Fruit fly (Drosophila melanogaster) whole organism, embryonic: ENCODE results near the gene eIF4A.

ENCODE experiments used
- ATbp ChIP-seq: fragments of 200-800 bp; sonication (Bioruptor generic); optimal IDR thresholded peaks from 2 replicates; lab custom pipeline; 2017; ENCODE audit warnings: missing biosample characterization, mild to moderate bottlenecking, missing genetic modification characterization, missing genetic modification reagents
- Abd-B ChIP-seq: fragments of 200-800 bp; sonication (Bioruptor generic); optimal IDR thresholded peaks from 2 replicates; lab custom pipeline; 2018; ENCODE audit warnings: missing biosample characterization, mild to moderate bottlenecking, missing genetic modification characterization, moderate library complexity
- Adf1 ChIP-seq: fragments of 200-800 bp; sonication (Bioruptor generic); IDR thresholded peaks from 2 replicates; pipeline ENCODE4 v1.3.6; 2022; ENCODE audit warnings: missing biosample characterization, missing genetic modification characterization
- Aef1 ChIP-seq: fragments of 200-800 bp; sonication (Bioruptor generic); IDR thresholded peaks from 3 replicates; pipeline ENCODE4 v1.3.6; 2022; ENCODE audit warnings: missing biosample characterization, missing genetic modification characterization
- Atf-2 ChIP-seq: fragments of 200-800 bp; sonication (Bioruptor generic); optimal IDR thresholded peaks from 2 replicates; lab custom pipeline; 2016; ENCODE audit warnings: missing biosample characterization, missing genetic modification characterization
- Bdp1 ChIP-seq: fragments of 200-800 bp; sonication (Bioruptor generic); optimal IDR thresholded peaks from 3 replicates; lab custom pipeline; 2016; ENCODE audit warnings: missing biosample characterization, missing genetic modification characterization
- CG10321 ChIP-seq: fragments of 200-800 bp; sonication (Bioruptor generic); IDR thresholded peaks from 2 replicates; pipeline ENCODE4 v1.3.6; 2022; ENCODE audit warnings: missing biosample characterization, missing genetic modification characterization
- CG11398 ChIP-seq: fragments of 200-800 bp; sonication (Bioruptor generic); optimal IDR thresholded peaks from 2 replicates; lab custom pipeline; 2016; ENCODE audit warnings: missing biosample characterization, missing genetic modification characterization
- CG11456 ChIP-seq: fragments of 200-800 bp; sonication (Bioruptor generic); IDR thresholded peaks from 3 replicates; pipeline ENCODE4 v1.3.6; 2022; ENCODE audit warnings: missing biosample characterization, missing genetic modification characterization
- CG1233 ChIP-seq: fragments of 200-800 bp; sonication (Bioruptor generic); optimal IDR thresholded peaks from 4 replicates; lab custom pipeline; 2018; ENCODE audit warnings: missing biosample characterization, mild to moderate bottlenecking, missing genetic modification characterization
- CG12942 ChIP-seq: fragments of 200-800 bp; sonication (Bioruptor generic); optimal IDR thresholded peaks from 3 replicates; lab custom pipeline; 2016; ENCODE audit warnings: missing biosample characterization, missing genetic modification characterization
- CG15514 ChIP-seq: fragments of 200-800 bp; sonication (Bioruptor generic); optimal IDR thresholded peaks from 3 replicates; lab custom pipeline; 2017; ENCODE audit warnings: missing biosample characterization, missing genetic modification characterization, mild to moderate bottlenecking, moderate library complexity, missing genetic modification reagents
- CG1647 ChIP-seq: fragments of 200-800 bp; sonication (Bioruptor generic); optimal IDR thresholded peaks from 3 replicates; lab custom pipeline; 2016; ENCODE audit warnings: missing biosample characterization, missing genetic modification characterization
- CG16815 ChIP-seq: fragments of 200-800 bp; sonication (Bioruptor generic); optimal IDR thresholded peaks from 3 replicates; lab custom pipeline; 2017; ENCODE audit warnings: missing biosample characterization, mild to moderate bottlenecking, missing genetic modification characterization
- CG17385 ChIP-seq: fragments of 200-800 bp; sonication (Bioruptor generic); optimal IDR thresholded peaks from 3 replicates; lab custom pipeline; 2018; ENCODE audit warnings: missing biosample characterization, mild to moderate bottlenecking, missing genetic modification characterization
- CG31388 ChIP-seq: fragments of 200-800 bp; sonication (Bioruptor generic); optimal IDR thresholded peaks from 2 replicates; lab custom pipeline; 2016; ENCODE audit warnings: missing biosample characterization, missing genetic modification characterization
- CG3407 ChIP-seq: fragments of 200-800 bp; sonication (Bioruptor generic); optimal IDR thresholded peaks from 2 replicates; lab custom pipeline; 2018; ENCODE audit warnings: missing biosample characterization, mild to moderate bottlenecking, missing genetic modification characterization
- CG42726 ChIP-seq: fragments of 200-800 bp; sonication (Bioruptor generic); IDR thresholded peaks from 2 replicates; pipeline ENCODE4 v1.3.6; 2022; ENCODE audit warnings: missing biosample characterization, missing genetic modification characterization; ENCODE audit not compliant: partially characterized antibody
- CG4360 ChIP-seq: fragments of 200-800 bp; sonication (Bioruptor generic); IDR thresholded peaks from 2 replicates; pipeline ENCODE4 v1.3.6; 2022; ENCODE audit warnings: missing biosample characterization, missing genetic modification characterization
- CG4404 ChIP-seq: fragments of 200-800 bp; sonication (Bioruptor generic); IDR thresholded peaks from 2 replicates; pipeline ENCODE4 v1.3.6; 2022; ENCODE audit warnings: missing biosample characterization, missing genetic modification characterization
- CG6813 ChIP-seq: fragments of 200-800 bp; sonication (Bioruptor generic); optimal IDR thresholded peaks from 2 replicates; lab custom pipeline; 2017; ENCODE audit warnings: missing biosample characterization, missing genetic modification characterization, mild to moderate bottlenecking, moderate library complexity, missing genetic modification reagents
- CG6854 ChIP-seq: fragments of 200-800 bp; sonication (Bioruptor generic); optimal IDR thresholded peaks from 3 replicates; lab custom pipeline; 2017; ENCODE audit warnings: missing biosample characterization, mild to moderate bottlenecking, missing genetic modification characterization
- CG7271 ChIP-seq: fragments of 200-800 bp; sonication (Bioruptor generic); optimal IDR thresholded peaks from 2 replicates; lab custom pipeline; 2018; ENCODE audit warnings: missing biosample characterization, mild to moderate bottlenecking, missing genetic modification characterization, moderate library complexity
- CG7786 ChIP-seq: fragments of 200-800 bp; sonication (Bioruptor generic); optimal IDR thresholded peaks from 2 replicates; lab custom pipeline; 2016; ENCODE audit warnings: missing biosample characterization, missing genetic modification characterization
- CG7839 ChIP-seq: fragments of 200-800 bp; sonication (Bioruptor generic); optimal IDR thresholded peaks from 3 replicates; lab custom pipeline; 2018; ENCODE audit warnings: missing biosample characterization, mild to moderate bottlenecking, missing genetic modification characterization, moderate library complexity
- CG8359 ChIP-seq: fragments of 200-800 bp; sonication (Bioruptor generic); optimal IDR thresholded peaks from 2 replicates; lab custom pipeline; 2017; ENCODE audit warnings: missing biosample characterization, mild to moderate bottlenecking, missing genetic modification characterization, borderline replicate concordance
- CoRest ChIP-seq: fragments of 200-800 bp; sonication (Bioruptor generic); optimal IDR thresholded peaks from 3 replicates; lab custom pipeline; 2018; ENCODE audit warnings: missing biosample characterization, mild to moderate bottlenecking, missing genetic modification characterization, moderate library complexity
- Deaf1 ChIP-seq: fragments of 200-800 bp; optimal IDR thresholded peaks from 3 replicates; lab custom pipeline; 2019; ENCODE audit warnings: missing biosample characterization, mild to moderate bottlenecking, missing genetic modification characterization, moderate library complexity
- Doc2 ChIP-seq: fragments of 200-800 bp; sonication (Bioruptor generic); IDR thresholded peaks from 2 replicates; pipeline ENCODE4 v1.3.6; 2022; ENCODE audit warnings: missing biosample characterization, missing genetic modification characterization
- ERR ChIP-seq: fragments of 200-800 bp; sonication (Bioruptor generic); optimal IDR thresholded peaks from 2 replicates; lab custom pipeline; 2016; ENCODE audit warnings: missing biosample characterization, missing genetic modification characterization
- HLH3B ChIP-seq: fragments of 200-800 bp; sonication (Bioruptor generic); IDR thresholded peaks from 2 replicates; pipeline ENCODE4 v1.3.6; 2022; ENCODE audit warnings: missing biosample characterization, missing genetic modification characterization
- Hmx ChIP-seq: fragments of 200-800 bp; sonication (Bioruptor generic); optimal IDR thresholded peaks from 2 replicates; lab custom pipeline; 2016; ENCODE audit warnings: missing biosample characterization, missing genetic modification characterization
- Nf-YA ChIP-seq: fragments of 200-800 bp; sonication (Bioruptor generic); IDR thresholded peaks from 2 replicates; pipeline ENCODE4 v1.3.6; 2022; ENCODE audit warnings: missing biosample characterization, missing genetic modification characterization
- Poxn ChIP-seq: fragments of 200-800 bp; sonication (Bioruptor generic); IDR thresholded peaks from 2 replicates; pipeline ENCODE4 v1.3.6; 2022; ENCODE audit warnings: missing biosample characterization, missing genetic modification characterization
- Rfx ChIP-seq: fragments of 200-800 bp; sonication (Bioruptor generic); IDR thresholded peaks from 2 replicates; pipeline ENCODE4 v1.3.6; 2022; ENCODE audit warnings: missing biosample characterization, missing genetic modification characterization
- Side ChIP-seq: fragments of 200-800 bp; sonication (Bioruptor generic); optimal IDR thresholded peaks from 2 replicates; lab custom pipeline; 2016; ENCODE audit warnings: missing biosample characterization, missing genetic modification characterization
- TFAM ChIP-seq: fragments of 200-800 bp; sonication (Bioruptor generic); optimal IDR thresholded peaks from 2 replicates; lab custom pipeline; 2017; ENCODE audit warnings: missing biosample characterization, missing genetic modification characterization, inconsistent platforms
- abd-A ChIP-seq: fragments of 200-800 bp; sonication (Bioruptor generic); optimal IDR thresholded peaks from 3 replicates; lab custom pipeline; 2019; ENCODE audit warnings: missing biosample characterization, mild to moderate bottlenecking, missing genetic modification characterization, moderate library complexity
- ac ChIP-seq: fragments of 200-800 bp; sonication (Bioruptor generic); optimal IDR thresholded peaks from 3 replicates; lab custom pipeline; 2017; ENCODE audit warnings: missing biosample characterization, mild to moderate bottlenecking, missing genetic modification characterization
- cwo ChIP-seq: fragments of 200-800 bp; sonication (Bioruptor generic); optimal IDR thresholded peaks from 3 replicates; lab custom pipeline; 2017; ENCODE audit warnings: missing biosample characterization, missing genetic modification characterization, mild to moderate bottlenecking, moderate library complexity, missing genetic modification reagents
- en ChIP-seq: fragments of 200-800 bp; sonication (Bioruptor generic); optimal IDR thresholded peaks from 2 replicates; lab custom pipeline; 2016; ENCODE audit warnings: missing biosample characterization, missing genetic modification characterization
- ftz-f1 ChIP-seq: fragments of 200-800 bp; sonication (Bioruptor generic); optimal IDR thresholded peaks from 2 replicates; lab custom pipeline; 2016; ENCODE audit warnings: missing biosample characterization, missing genetic modification characterization
- jumu ChIP-seq: fragments of 200-800 bp; sonication (Bioruptor generic); optimal IDR thresholded peaks from 3 replicates; lab custom pipeline; 2016; ENCODE audit warnings: missing biosample characterization, missing genetic modification characterization
- kah ChIP-seq: fragments of 200-800 bp; sonication (Bioruptor generic); optimal IDR thresholded peaks from 2 replicates; lab custom pipeline; 2018; ENCODE audit warnings: missing biosample characterization, mild to moderate bottlenecking, missing genetic modification characterization
- lola ChIP-seq, 3 experiments: fragments of >200 bp in 2 of 3; fragments of 200-800 bp in 1 of 3; sonication (Bioruptor generic) in 1 of 3; optimal IDR thresholded peaks; 2 replicates each; lab custom pipeline; 2017 to 2019; ENCODE audit warnings: missing biosample characterization in 3 of 3, missing genetic modification characterization in 3 of 3, mild to moderate bottlenecking in 1 of 3, moderate library complexity in 1 of 3
- nau ChIP-seq: fragments of 200-800 bp; sonication (Bioruptor generic); optimal IDR thresholded peaks from 3 replicates; lab custom pipeline; 2017; ENCODE audit warnings: missing biosample characterization, mild to moderate bottlenecking, missing genetic modification characterization, missing genetic modification reagents
- oc ChIP-seq: fragments of 200-800 bp; sonication (Bioruptor generic); optimal IDR thresholded peaks from 2 replicates; lab custom pipeline; 2018; ENCODE audit warnings: missing biosample characterization, mild to moderate bottlenecking, missing genetic modification characterization, moderate library complexity
- rib ChIP-seq: fragments of 200-800 bp; sonication (Bioruptor generic); IDR thresholded peaks from 2 replicates; pipeline ENCODE4 v1.3.6; 2022; ENCODE audit warnings: missing biosample characterization, missing genetic modification characterization
- sens ChIP-seq: fragments of 200-800 bp; sonication (Bioruptor generic); peaks from one replicate; lab custom pipeline; 2016; ENCODE audit warnings: missing biosample characterization, missing genetic modification characterization
- slp2 ChIP-seq: fragments of 200-800 bp; sonication (Bioruptor generic); optimal IDR thresholded peaks from 2 replicates; lab custom pipeline; 2016; ENCODE audit warnings: missing biosample characterization, missing genetic modification characterization
- tap ChIP-seq: fragments of 200-800 bp; optimal IDR thresholded peaks from 3 replicates; lab custom pipeline; 2019; ENCODE audit warnings: missing biosample characterization, mild to moderate bottlenecking, missing genetic modification characterization, moderate library complexity

Gene eIF4A

DNA sequence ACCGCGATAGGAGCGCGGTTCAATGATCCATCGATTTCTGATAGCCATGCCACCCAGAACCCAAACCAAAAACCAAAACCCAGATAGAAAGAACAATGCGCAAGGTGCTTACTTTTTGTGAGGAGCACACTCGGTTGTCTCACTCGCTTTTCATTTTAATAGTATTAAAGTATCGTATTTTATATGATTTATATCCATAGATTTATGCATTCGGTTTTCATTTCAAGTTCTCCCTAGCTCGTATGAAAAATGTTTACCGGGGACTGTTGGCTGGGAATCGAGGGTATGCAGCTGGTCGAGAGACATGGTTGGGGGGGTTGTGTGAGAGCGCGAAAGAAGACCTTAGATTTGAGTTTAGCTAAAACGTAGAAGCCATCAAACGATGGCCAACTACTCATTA lies 9.6 kb upstream of the eIF4A start (continued):
- TF ChIP-seq CG15514 = peak; percentile 2
- no peak for TF ChIP-seq CG4404 (GFP tag; lab: Robert Waterston, UW)
- no peak for TF ChIP-seq Poxn (GFP tag; lab: Robert Waterston, UW)
- no peak for TF ChIP-seq kah (GFP tag; lab: Kevin White, UChicago)
- TF ChIP-seq CG6813 = no peak
- TF ChIP-seq nau (GFP tag; lab: Kevin White, UChicago) = no peak
- no peak for TF ChIP-seq ac (GFP tag; lab: Kevin White, UChicago)
- peak; percentile 27 for TF ChIP-seq Abd-B (GFP tag; lab: Kevin White, UChicago)
- no peak; the same call in 1 of the 2 replicates for TF ChIP-seq Doc2 (GFP tag; lab: Robert Waterston, UW)
- peak; percentile 9 for TF ChIP-seq CG1233 (GFP tag; lab: Kevin White, UChicago)
- no peak for TF ChIP-seq tap (tag; lab: Kevin White, UChicago)
- no peak for TF ChIP-seq CG11398
- peak in 1 of 3 experiments; percentile 6 for TF ChIP-seq lola (GFP tag; optimal IDR thresholded peaks at IDR 0.05; lab: Kevin White, UChicago)
- TF ChIP-seq Aef1 (GFP tag; lab: Robert Waterston, UW) = 0 out of 3 replicates have a peak, but pooled peaks have one; percentile 17
- no peak for TF ChIP-seq ERR
- no peak for TF ChIP-seq CG6854 (GFP tag; lab: Kevin White, UChicago)
- no peak for TF ChIP-seq CoRest
- TF ChIP-seq CG12942 (GFP tag; lab: Kevin White, UChicago) = no peak
- TF ChIP-seq Adf1 = no peak
- no peak for TF ChIP-seq Deaf1 (tag; lab: Kevin White, UChicago)
- no peak for TF ChIP-seq CG3407 (GFP tag; lab: Kevin White, UChicago)
- TF ChIP-seq CG17385 (GFP tag; lab: Kevin White, UChicago) = no peak
- peak; percentile 27 for TF ChIP-seq ATbp (GFP tag; lab: Kevin White, UChicago)
- TF ChIP-seq CG1647 (GFP tag; lab: Kevin White, UChicago) = peak; percentile 33
- TF ChIP-seq CG7839 (tag; lab: Kevin White, UChicago) = peak; percentile 43
- no peak for TF ChIP-seq Atf-2 (GFP tag; lab: Kevin White, UChicago)
- TF ChIP-seq CG31388 (GFP tag; lab: Kevin White, UChicago) = no peak
- TF ChIP-seq Side = no peak
- TF ChIP-seq CG4360 = no peak
- peak; percentile 13 for TF ChIP-seq oc (tag; lab: Kevin White, UChicago)
- TF ChIP-seq TFAM (GFP tag; lab: Kevin White, UChicago) = no peak
- TF ChIP-seq Nf-YA = no peak
- no peak for TF ChIP-seq CG10321 (GFP tag; lab: Robert Waterston, UW)
- no peak for TF ChIP-seq ftz-f1 (GFP tag; lab: Kevin White, UChicago)
- no peak for TF ChIP-seq rib
- no peak for TF ChIP-seq CG42726 (GFP tag; lab: Robert Waterston, UW)
- TF ChIP-seq CG8359 (GFP tag; lab: Kevin White, UChicago) = no peak
- peak; percentile 66; the same call in 2 of the 3 replicates for TF ChIP-seq CG11456 (GFP tag; lab: Robert Waterston, UW)
- TF ChIP-seq Bdp1 (GFP tag; lab: Kevin White, UChicago) = no peak
- TF ChIP-seq CG16815 (GFP tag; lab: Kevin White, UChicago) = peak; percentile 9
- peak; percentile 26; the same call in 1 of the 2 replicates for TF ChIP-seq HLH3B
- TF ChIP-seq jumu (GFP tag; lab: Kevin White, UChicago) = no peak
- no peak for TF ChIP-seq CG7786 (GFP tag; lab: Kevin White, UChicago)
- TF ChIP-seq sens (GFP tag; lab: Kevin White, UChicago) = peak; percentile 83
- TF ChIP-seq Rfx (GFP tag; lab: Robert Waterston, UW) = peak; percentile 81
- no peak for TF ChIP-seq abd-A (tag; lab: Kevin White, UChicago)
- no peak for TF ChIP-seq Hmx (GFP tag; lab: Kevin White, UChicago)
- no peak for TF ChIP-seq slp2 (GFP tag; lab: Kevin White, UChicago)
- no peak for TF ChIP-seq CG7271 (tag; lab: Kevin White, UChicago)
- no peak for TF ChIP-seq cwo (GFP tag; lab: Kevin White, UChicago)
- TF ChIP-seq en (GFP tag; lab: Kevin White, UChicago) = no peak
